Worm (Caenorhabditis elegans) whole organism, L3 larva: ENCODE results near the gene F25G6.8.

Experiments
- ZK546.5 ChIP-seq: sonication (generic microtip); optimal IDR thresholded peaks from 2 replicates; lab custom pipeline; 2017; ENCODE audit warnings: missing biosample characterization, missing genetic modification characterization
- ama-1 ChIP-seq: fragments of 150-350 bp; optimal IDR thresholded peaks from 2 replicates; lab custom pipeline; 2018
- egl-27 ChIP-seq: sonication (generic microtip); optimal IDR thresholded peaks from 4 replicates; lab custom pipeline; 2017; ENCODE audit warnings: missing biosample characterization, missing genetic modification reagents, missing genetic modification characterization
- elt-1 ChIP-seq: fragments of 150-350 bp; optimal IDR thresholded peaks from 2 replicates; lab custom pipeline; 2014; ENCODE audit warnings: missing biosample characterization, missing genetic modification characterization
- fkh-10 ChIP-seq: sonication (generic microtip); optimal IDR thresholded peaks from 2 replicates; lab custom pipeline; 2017; ENCODE audit warnings: missing biosample characterization, missing genetic modification reagents, missing genetic modification characterization
- fos-1 ChIP-seq: fragments of 150-350 bp; optimal IDR thresholded peaks from 2 replicates; lab custom pipeline; 2014; ENCODE audit warnings: missing biosample characterization, missing genetic modification characterization
- mdl-1 ChIP-seq: fragments of 150-350 bp; optimal IDR thresholded peaks from 2 replicates; lab custom pipeline; 2014; ENCODE audit warnings: missing biosample characterization, missing genetic modification characterization
- nhr-237 ChIP-seq: fragments of 150-350 bp; optimal IDR thresholded peaks from 2 replicates; lab custom pipeline; 2014; ENCODE audit warnings: missing biosample characterization, missing genetic modification characterization
- nhr-67 ChIP-seq: fragments of 150-350 bp; optimal IDR thresholded peaks from 2 replicates; lab custom pipeline; 2014; ENCODE audit warnings: missing biosample characterization, missing genetic modification characterization
- pha-4 ChIP-seq: fragments of 150-350 bp; optimal IDR thresholded peaks from 2 replicates; lab custom pipeline; 2014; ENCODE audit warnings: missing biosample characterization, missing genetic modification reagents, missing genetic modification characterization
- pqm-1 ChIP-seq: fragments of 150-350 bp; optimal IDR thresholded peaks from 2 replicates; lab custom pipeline; 2017; ENCODE audit warnings: missing biosample characterization, missing genetic modification characterization, inconsistent platforms
- unc-39 ChIP-seq: sonication (generic microtip); optimal IDR thresholded peaks from 4 replicates; lab custom pipeline; 2017; ENCODE audit warnings: missing biosample characterization, missing genetic modification characterization
- ztf-11 ChIP-seq: fragments of 150-350 bp; optimal IDR thresholded peaks from 2 replicates; lab custom pipeline; 2014; ENCODE audit warnings: missing biosample characterization, missing genetic modification characterization

DNA sequence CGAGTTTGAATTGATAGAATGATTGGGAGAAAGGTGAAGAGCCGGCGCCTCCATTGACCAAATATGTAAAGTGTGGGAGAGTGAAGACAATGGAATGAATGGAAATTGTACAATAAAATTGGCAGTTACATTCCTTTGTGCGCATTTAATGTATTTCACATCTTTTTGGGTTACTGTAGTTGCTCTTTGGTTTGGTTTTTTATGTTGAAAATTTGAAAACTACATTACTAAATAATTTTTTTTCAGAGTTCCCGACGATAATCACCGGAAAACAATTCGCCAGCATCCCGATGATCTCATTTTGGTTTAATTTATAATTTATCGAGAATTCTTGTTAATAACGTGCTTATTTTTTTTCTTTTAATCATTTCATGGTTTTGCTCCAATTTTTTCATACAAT, 16.0 kb upstream of the F25G6.8 start, which contains the start of gene C10B5.1:
- no peak for TF ChIP-seq fkh-10 (GFP tag; lab: Kevin White, UChicago)
- no peak for TF ChIP-seq fos-1 (tag; lab: Kevin White, UChicago)
- TF ChIP-seq nhr-237 (tag; lab: Kevin White, UChicago): no peak
- TF ChIP-seq mdl-1 (tag; lab: Kevin White, UChicago): no peak
- no peak for TF ChIP-seq ama-1 (lab: Kevin White, UChicago)
- TF ChIP-seq elt-1 (tag; lab: Kevin White, UChicago): no peak
- TF ChIP-seq nhr-67 (tag; lab: Kevin White, UChicago): no peak
- TF ChIP-seq ztf-11 (tag; lab: Kevin White, UChicago): no peak
- no peak for TF ChIP-seq pqm-1
- no peak for TF ChIP-seq ZK546.5
- no peak for TF ChIP-seq pha-4 (tag; lab: Kevin White, UChicago)
- TF ChIP-seq unc-39 (tag; lab: Kevin White, UChicago): no peak
- no peak for TF ChIP-seq egl-27 (tag; lab: Kevin White, UChicago)
